Worm (Caenorhabditis elegans): Measurements from ENCODE around the gene ndus-8.

- TF ChIP-seq nhr-179 (tag; optimal IDR thresholded peaks at IDR 0.05): no peak
- no peak for TF ChIP-seq sptf-2 (GFP tag; optimal IDR thresholded peaks at IDR 0.05)
- no peak for TF ChIP-seq lag-1 (GFP tag; IDR thresholded peaks at IDR 0.05)
- TF ChIP-seq snpc-4 (GFP tag; optimal IDR thresholded peaks at IDR 0.05): no peak
- TF ChIP-seq snpc-4 (tag; optimal IDR thresholded peaks at IDR 0.05): no peak
- TF ChIP-seq tlf-1 (GFP tag; optimal IDR thresholded peaks at IDR 0.05): no peak
- TF ChIP-seq mes-4 (tag; optimal IDR thresholded peaks at IDR 0.05): no peak
- TF ChIP-seq pha-4 (tag; optimal IDR thresholded peaks at IDR 0.05): no peak
- no peak for TF ChIP-seq mxl-1 (tag; optimal IDR thresholded peaks at IDR 0.05)
- TF ChIP-seq cebp-1 (GFP tag; IDR thresholded peaks at IDR 0.05): no peak
- no peak for TF ChIP-seq cebp-1 (tag; optimal IDR thresholded peaks at IDR 0.05)
- no peak for TF ChIP-seq chd-7 (tag; optimal IDR thresholded peaks at IDR 0.05)
- no peak for TF ChIP-seq ztf-18 (tag; optimal IDR thresholded peaks at IDR 0.05)
- TF ChIP-seq ceh-40 (GFP tag; IDR thresholded peaks at IDR 0.05): no peak
- TF ChIP-seq F39B2.1 (GFP tag; IDR thresholded peaks at IDR 0.05): no peak
- no peak for TF ChIP-seq B0019.2 (GFP tag; conservative IDR thresholded peaks at IDR 0.05)
Measured at ce11 chrIII:7203130-7203775, 30.7 kb downstream of the ndus-8 start.

Measured in whole organism, young adult.